Worm (Caenorhabditis elegans) whole organism, late embryonic: ENCODE data around the gene F14H12.7.
"Not testable (repeated sequence)": the region's sequence is repeated elsewhere in the genome, so short reads cannot be mapped to it uniquely, and the experiment has no call there.

Source experiments
- hlh-13 ChIP-seq: fragments of 200-800 bp; sonication (Bioruptor generic); optimal IDR thresholded peaks from 2 replicates; lab custom pipeline; 2018; ENCODE audit warnings: mild to moderate bottlenecking, missing genetic modification characterization, missing compliant biosample characterization
- pha-4 ChIP-seq: fragments of 150-350 bp; optimal IDR thresholded peaks from 2 replicates; lab custom pipeline; 2018; ENCODE audit warnings: missing biosample characterization, missing genetic modification reagents, missing genetic modification characterization

DNA sequence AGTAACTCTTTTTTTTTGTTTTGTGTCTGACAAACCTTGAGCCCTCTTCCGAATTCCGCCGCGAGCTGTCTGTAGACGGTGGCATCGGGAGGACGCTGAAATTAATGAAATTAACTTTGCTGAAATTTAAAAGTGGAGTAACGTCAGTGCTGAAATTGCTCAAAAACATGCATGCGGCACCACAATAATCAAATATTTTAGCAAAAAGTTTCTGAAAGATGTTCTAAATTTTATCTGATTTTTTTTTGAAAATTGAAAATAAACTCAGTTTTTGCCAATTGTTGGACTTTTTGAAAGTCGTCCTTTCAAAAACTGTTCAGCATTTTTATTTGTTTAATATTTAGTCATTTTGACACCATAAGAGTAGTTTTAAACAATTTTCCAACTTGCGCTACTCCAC lies 26.5 kb downstream of the F14H12.7 start, which contains the start of gene cst-2:
- TF ChIP-seq hlh-13 (GFP tag; lab: Kevin White, UChicago); pha-4: not testable (repeated sequence)
